Fruit fly (Drosophila melanogaster) Kc167 (cell line): ENCODE results near the gene CG43679.

Source experiments
- Myc ChIP-seq: fragments of >200 bp; optimal IDR thresholded peaks from 2 replicates; lab custom pipeline; 2017; ENCODE audit warnings: missing external identifiers
- h ChIP-seq: fragments of >200 bp; optimal IDR thresholded peaks from 3 replicates; lab custom pipeline; 2018; ENCODE audit warnings: missing external identifiers

dm6 chr3L:15006825-15007224 lies 44.4 kb downstream of the CG43679 start:
- TF ChIP-seq h (lab: Kevin White, UChicago): no peak
- TF ChIP-seq Myc (lab: Kevin White, UChicago): no peak
